Fruit fly (Drosophila melanogaster) whole organism, pupa: Measurements from ENCODE around the gene TSG101.

ENCODE experiments used
- CG10348 ChIP-seq: fragments of 200-800 bp; sonication (Bioruptor generic); IDR thresholded peaks from 2 replicates; pipeline ENCODE4 v1.3.6; 2022; ENCODE audit warnings: missing biosample characterization, missing genetic modification characterization
- CG12605 ChIP-seq: fragments of 200-800 bp; sonication (Bioruptor generic); IDR thresholded peaks from 2 replicates; pipeline ENCODE4 v1.3.6; 2022; ENCODE audit warnings: missing biosample characterization, missing genetic modification characterization
- CG13204 ChIP-seq: fragments of 200-800 bp; sonication (Bioruptor generic); optimal IDR thresholded peaks from 2 replicates; lab custom pipeline; 2018; ENCODE audit warnings: missing biosample characterization, mild to moderate bottlenecking, missing genetic modification characterization, moderate library complexity
- CG14655 ChIP-seq: fragments of 200-800 bp; sonication (Bioruptor generic); optimal IDR thresholded peaks from 3 replicates; lab custom pipeline; 2017; ENCODE audit warnings: mild to moderate bottlenecking, missing biosample characterization, missing genetic modification reagents, missing genetic modification characterization
- CG15710 ChIP-seq: fragments of 200-800 bp; sonication (Bioruptor generic); optimal IDR thresholded peaks from 2 replicates; lab custom pipeline; 2018; ENCODE audit warnings: missing biosample characterization, mild to moderate bottlenecking, missing genetic modification characterization, moderate library complexity
- CG17806 ChIP-seq: fragments of 200-800 bp; sonication (Bioruptor generic); optimal IDR thresholded peaks from 2 replicates; lab custom pipeline; 2018; ENCODE audit warnings: missing biosample characterization, mild to moderate bottlenecking, missing genetic modification characterization, moderate library complexity
- CG32121 ChIP-seq: fragments of 200-800 bp; sonication (Bioruptor generic); IDR thresholded peaks from 2 replicates; pipeline ENCODE4 v1.3.6; 2022; ENCODE audit warnings: missing biosample characterization, missing genetic modification characterization
- CG34367 ChIP-seq: fragments of 200-800 bp; sonication (Bioruptor generic); optimal IDR thresholded peaks from 2 replicates; lab custom pipeline; 2018; ENCODE audit warnings: missing biosample characterization, mild to moderate bottlenecking, missing genetic modification characterization
- CG4496 ChIP-seq: fragments of 200-800 bp; sonication (Bioruptor generic); IDR thresholded peaks from 3 replicates; pipeline ENCODE4 v1.3.6; 2022; ENCODE audit warnings: missing biosample characterization, missing genetic modification characterization
- CG8159 ChIP-seq: fragments of 200-800 bp; sonication (Bioruptor generic); optimal IDR thresholded peaks from 3 replicates; lab custom pipeline; 2018; ENCODE audit warnings: missing biosample characterization, mild to moderate bottlenecking, missing genetic modification characterization, moderate library complexity
- CG8301 ChIP-seq: fragments of 200-800 bp; sonication (Bioruptor generic); optimal IDR thresholded peaks from 2 replicates; lab custom pipeline; 2018; ENCODE audit warnings: missing biosample characterization, mild to moderate bottlenecking, missing genetic modification characterization
- CG9948 ChIP-seq: fragments of 200-800 bp; sonication (Bioruptor generic); optimal IDR thresholded peaks from 2 replicates; lab custom pipeline; 2018; ENCODE audit warnings: missing biosample characterization, mild to moderate bottlenecking, missing genetic modification characterization, moderate library complexity
- D1 ChIP-seq: fragments of 200-800 bp; sonication (Bioruptor generic); optimal IDR thresholded peaks from 2 replicates; lab custom pipeline; 2018; ENCODE audit warnings: missing biosample characterization, mild to moderate bottlenecking, missing genetic modification characterization, moderate library complexity
- EcR ChIP-seq: fragments of 200-800 bp; sonication (Bioruptor generic); optimal IDR thresholded peaks from 3 replicates; lab custom pipeline; 2019; ENCODE audit warnings: missing biosample characterization, missing genetic modification characterization, mild to moderate bottlenecking, moderate library complexity, missing genetic modification reagents
- Ets98B ChIP-seq: fragments of 200-800 bp; sonication (Bioruptor generic); IDR thresholded peaks from 2 replicates; pipeline ENCODE4 v1.3.6; 2022; ENCODE audit warnings: missing biosample characterization, missing genetic modification characterization
- Pif1A ChIP-seq: fragments of 200-800 bp; sonication (Bioruptor generic); optimal IDR thresholded peaks from 3 replicates; lab custom pipeline; 2016; ENCODE audit warnings: missing biosample characterization, missing genetic modification characterization
- Pif1B ChIP-seq: fragments of 200-800 bp; sonication (Bioruptor generic); optimal IDR thresholded peaks from 3 replicates; lab custom pipeline; 2016; ENCODE audit warnings: missing biosample characterization, missing genetic modification characterization
- Snoo ChIP-seq: fragments of 200-800 bp; sonication (Bioruptor generic); optimal IDR thresholded peaks from 3 replicates; lab custom pipeline; 2017; ENCODE audit warnings: missing biosample characterization, mild to moderate bottlenecking, missing genetic modification characterization, inconsistent platforms
- fd96Ca ChIP-seq: fragments of 200-800 bp; sonication (Bioruptor generic); IDR thresholded peaks from 3 replicates; pipeline ENCODE4 v1.3.6; 2022; ENCODE audit warnings: missing biosample characterization, missing genetic modification characterization
- gl ChIP-seq: fragments of 200-800 bp; sonication (Bioruptor generic); optimal IDR thresholded peaks from 2 replicates; lab custom pipeline; 2018; ENCODE audit warnings: missing biosample characterization, mild to moderate bottlenecking, missing genetic modification characterization
- rn ChIP-seq: fragments of 200-800 bp; sonication (Bioruptor generic); IDR thresholded peaks from 2 replicates; pipeline ENCODE4 v1.3.6; 2022; ENCODE audit warnings: missing biosample characterization, missing genetic modification characterization

The TSG101 gene

dm6 chr3L:16875959-16876358 lies 33.9 kb downstream of the TSG101 start:
- TF ChIP-seq CG15710 (tag; lab: Kevin White, UChicago) (no peak), CG17806 (no peak)
- TF ChIP-seq, all 21 proteins: peak for 0

- TF ChIP-seq CG13204 (GFP tag; lab: Kevin White, UChicago) (peak; percentile 29), CG4496 (GFP tag; lab: Robert Waterston, UW) (peak; percentile 53; the same call in 1 of the 3 replicates), CG8159 (tag; lab: Kevin White, UChicago) (no peak)
These were observed 34.8 kb downstream of the TSG101 start, which contains the start of gene CG32170 for dm6 chr3L:16876785-16877468. CG32170 (plus strand) TSS chr3L:16877309.

dm6 chr3L:16878830-16879536 lies 36.9 kb downstream of the TSG101 start:
- no peak for TF ChIP-seq CG9948 (tag; lab: Kevin White, UChicago)
- TF ChIP-seq CG14655 (GFP tag; lab: Kevin White, UChicago) = no peak
- TF ChIP-seq Pif1B (GFP tag; lab: Kevin White, UChicago) = no peak
- TF ChIP-seq CG8301 (tag; lab: Kevin White, UChicago) = no peak
- TF ChIP-seq rn (GFP tag; lab: Robert Waterston, UW) = no peak
- TF ChIP-seq CG34367 (tag; lab: Kevin White, UChicago) = no peak
- TF ChIP-seq CG13204 (GFP tag; lab: Kevin White, UChicago) = no peak
- no peak for TF ChIP-seq Snoo
- TF ChIP-seq Pif1A (GFP tag; lab: Kevin White, UChicago) = no peak
- TF ChIP-seq D1 (tag; lab: Kevin White, UChicago) = no peak
- TF ChIP-seq, all 21 proteins: peak for 0

dm6 chr3L:16881097-16881496 lies 39.0 kb downstream of the TSG101 start:
- TF ChIP-seq CG32121 (GFP tag; lab: Robert Waterston, UW) = 0 out of 2 replicates have a peak, but pooled peaks have one; percentile 11
- no peak for TF ChIP-seq CG12605 (GFP tag; lab: Robert Waterston, UW)
- TF ChIP-seq CG13204 (GFP tag; lab: Kevin White, UChicago) = no peak
- TF ChIP-seq gl (tag; lab: Kevin White, UChicago) = no peak
- TF ChIP-seq CG10348 (GFP tag; lab: Robert Waterston, UW) = no peak
- TF ChIP-seq, all 21 proteins: peak for 1

dm6 chr3L:16884037-16884436 lies 41.9 kb downstream of the TSG101 start:
- TF ChIP-seq CG14655 (GFP tag; lab: Kevin White, UChicago) (peak; percentile 30), fd96Ca (GFP tag; lab: Robert Waterston, UW) (no peak), CG8159 (tag; lab: Kevin White, UChicago) (no peak), CG32121 (GFP tag; lab: Robert Waterston, UW) (no peak), EcR (GFP tag; lab: Kevin White, UChicago) (peak; percentile 68), CG34367 (tag; lab: Kevin White, UChicago) (no peak), CG15710 (tag; lab: Kevin White, UChicago) (no peak), CG12605 (GFP tag; lab: Robert Waterston, UW) (no peak), Snoo (no peak), D1 (tag; lab: Kevin White, UChicago) (peak; percentile 57), CG4496 (GFP tag; lab: Robert Waterston, UW) (0 out of 3 replicates have a peak, but pooled peaks have one; percentile 13), CG10348 (GFP tag; lab: Robert Waterston, UW) (no peak), rn (GFP tag; lab: Robert Waterston, UW) (no peak), Ets98B (GFP tag; lab: Robert Waterston, UW) (no peak), Pif1B (GFP tag; lab: Kevin White, UChicago) (no peak), gl (tag; lab: Kevin White, UChicago) (no peak), CG9948 (tag; lab: Kevin White, UChicago) (no peak), CG17806 (no peak), CG8301 (tag; lab: Kevin White, UChicago) (peak; percentile 30), CG13204 (GFP tag; lab: Kevin White, UChicago) (no peak)
- TF ChIP-seq, all 21 proteins: peak for 5

- TF ChIP-seq CG15710 (tag; lab: Kevin White, UChicago) (no peak), CG8301 (tag; lab: Kevin White, UChicago) (peak; percentile 5), CG10348 (GFP tag; lab: Robert Waterston, UW) (no peak), CG13204 (GFP tag; lab: Kevin White, UChicago) (no peak), D1 (tag; lab: Kevin White, UChicago) (no peak), Ets98B (GFP tag; lab: Robert Waterston, UW) (peak; percentile 59), Pif1B (GFP tag; lab: Kevin White, UChicago) (no peak), EcR (GFP tag; lab: Kevin White, UChicago) (no peak), CG32121 (GFP tag; lab: Robert Waterston, UW) (peak; percentile 81), CG14655 (GFP tag; lab: Kevin White, UChicago) (no peak), CG17806 (no peak), Pif1A (GFP tag; lab: Kevin White, UChicago) (no peak), CG8159 (tag; lab: Kevin White, UChicago) (no peak), CG34367 (tag; lab: Kevin White, UChicago) (no peak), CG4496 (GFP tag; lab: Robert Waterston, UW) (peak; percentile 63), rn (GFP tag; lab: Robert Waterston, UW) (no peak), CG9948 (tag; lab: Kevin White, UChicago) (no peak), gl (tag; lab: Kevin White, UChicago) (no peak), fd96Ca (GFP tag; lab: Robert Waterston, UW) (no peak), Snoo (no peak), CG12605 (GFP tag; lab: Robert Waterston, UW) (no peak)
These were observed 42.9 kb downstream of the TSG101 start for dm6 chr3L:16885042-16885441.
